Worm (Caenorhabditis elegans): ENCODE results near the gene scl-6.

- no peak for TF ChIP-seq ztf-11 (tag; optimal IDR thresholded peaks at IDR 0.05)
- TF ChIP-seq unc-62 (GFP tag; optimal IDR thresholded peaks at IDR 0.05) = no peak
- no peak for TF ChIP-seq lsy-2 (tag; optimal IDR thresholded peaks at IDR 0.05)
- no peak for TF ChIP-seq nhr-76 (tag; optimal IDR thresholded peaks at IDR 0.05)
- TF ChIP-seq blmp-1 (tag; optimal IDR thresholded peaks at IDR 0.05) = no peak
- TF ChIP-seq snpc-4 (tag; optimal IDR thresholded peaks at IDR 0.05) = no peak
- no peak for TF ChIP-seq mep-1 (tag; optimal IDR thresholded peaks at IDR 0.05)
- TF ChIP-seq sem-2 (GFP tag; optimal IDR thresholded peaks at IDR 0.05) = no peak
- TF ChIP-seq nhr-28 (tag; optimal IDR thresholded peaks at IDR 0.05) = no peak
These were observed 39.5 kb upstream of the scl-6 start for ce11 chrIV:13028746-13029673.
